Worm (Caenorhabditis elegans) whole organism, mixed stage, embryonic: Measurements from ENCODE around the gene F35H10.10.

Experiments
- M03D4.4 ChIP-seq: sonication (generic microtip); optimal IDR thresholded peaks from 2 replicates; lab custom pipeline; 2017; ENCODE audit warnings: mild to moderate bottlenecking, missing genetic modification characterization, missing compliant biosample characterization
- bed-3 ChIP-seq: fragments of 200-800 bp; sonication (Bioruptor generic); optimal IDR thresholded peaks from 3 replicates; lab custom pipeline; 2018; ENCODE audit warnings: mild to moderate bottlenecking, missing genetic modification characterization, moderate library complexity, missing compliant biosample characterization
- blmp-1 ChIP-seq: fragments of 150-350 bp; optimal IDR thresholded peaks from 2 replicates; lab custom pipeline; 2014; ENCODE audit warnings: missing biosample characterization, missing genetic modification characterization
- ceh-39 ChIP-seq: fragments of 150-350 bp; optimal IDR thresholded peaks from 2 replicates; lab custom pipeline; 2014; ENCODE audit warnings: missing biosample characterization, missing genetic modification characterization
- ceh-43 ChIP-seq: fragments of 200-800 bp; sonication (Bioruptor generic); optimal IDR thresholded peaks from 2 replicates; lab custom pipeline; 2018; ENCODE audit warnings: mild to moderate bottlenecking, missing genetic modification characterization, moderate library complexity, missing compliant biosample characterization
- ceh-83 ChIP-seq: fragments of 200-800 bp; sonication (Bioruptor generic); optimal IDR thresholded peaks from 2 replicates; lab custom pipeline; 2018; ENCODE audit warnings: mild to moderate bottlenecking, missing genetic modification characterization, missing compliant biosample characterization
- ces-1 ChIP-seq: fragments of 150-350 bp; optimal IDR thresholded peaks from 2 replicates; lab custom pipeline; 2014; ENCODE audit warnings: missing biosample characterization, missing genetic modification reagents, missing genetic modification characterization
- cnd-1 ChIP-seq: fragments of 200-800 bp; sonication (Bioruptor generic); optimal IDR thresholded peaks from 2 replicates; lab custom pipeline; 2018; ENCODE audit warnings: mild to moderate bottlenecking, missing genetic modification characterization, missing compliant biosample characterization
- drap-1 ChIP-seq: fragments of 200-800 bp; sonication (Bioruptor generic); optimal IDR thresholded peaks from 3 replicates; lab custom pipeline; 2018; ENCODE audit warnings: mild to moderate bottlenecking, missing genetic modification characterization, missing compliant biosample characterization
- elt-1 ChIP-seq: sonication (generic microtip); optimal IDR thresholded peaks from 2 replicates; lab custom pipeline; 2017; ENCODE audit warnings: missing genetic modification characterization, mild to moderate bottlenecking, missing compliant biosample characterization, antibody characterized with exemption, moderate library complexity, borderline replicate concordance; ENCODE audit not compliant: insufficient read depth
- elt-3 ChIP-seq: fragments of 150-350 bp; optimal IDR thresholded peaks from 2 replicates; lab custom pipeline; 2014; ENCODE audit warnings: missing biosample characterization, missing genetic modification characterization
- flh-1 ChIP-seq: fragments of 200-800 bp; sonication (Bioruptor generic); optimal IDR thresholded peaks from 2 replicates; lab custom pipeline; 2018; ENCODE audit warnings: mild to moderate bottlenecking, missing genetic modification characterization, moderate library complexity, missing compliant biosample characterization
- ham-2 ChIP-seq: fragments of 200-800 bp; sonication (Bioruptor generic); optimal IDR thresholded peaks from 2 replicates; lab custom pipeline; 2018; ENCODE audit warnings: mild to moderate bottlenecking, missing genetic modification characterization, missing compliant biosample characterization
- lin-13 ChIP-seq: fragments of 150-350 bp; optimal IDR thresholded peaks from 2 replicates; lab custom pipeline; 2014; ENCODE audit warnings: missing biosample characterization, missing genetic modification characterization
- lin-32 ChIP-seq: fragments of 200-800 bp; sonication (Bioruptor generic); optimal IDR thresholded peaks from 2 replicates; lab custom pipeline; 2018; ENCODE audit warnings: mild to moderate bottlenecking, missing genetic modification characterization, missing compliant biosample characterization
- lsy-2 ChIP-seq: fragments of 150-350 bp; optimal IDR thresholded peaks from 2 replicates; lab custom pipeline; 2014; ENCODE audit warnings: missing biosample characterization, missing genetic modification characterization
- mab-5 ChIP-seq: fragments of 150-350 bp; optimal IDR thresholded peaks from 2 replicates; lab custom pipeline; 2014; ENCODE audit warnings: missing biosample characterization, missing genetic modification characterization
- mep-1 ChIP-seq: fragments of 150-350 bp; optimal IDR thresholded peaks from 2 replicates; lab custom pipeline; 2017; ENCODE audit warnings: missing biosample characterization, missing genetic modification reagents, missing genetic modification characterization, inconsistent platforms
- nhr-12 ChIP-seq: fragments of 150-350 bp; optimal IDR thresholded peaks from 2 replicates; lab custom pipeline; 2014; ENCODE audit warnings: missing biosample characterization, missing genetic modification characterization
- nhr-2 ChIP-seq: fragments of 150-350 bp; optimal IDR thresholded peaks from 2 replicates; lab custom pipeline; 2014; ENCODE audit warnings: missing biosample characterization, missing genetic modification characterization
- nhr-237 ChIP-seq: fragments of 150-350 bp; optimal IDR thresholded peaks from 2 replicates; lab custom pipeline; 2014; ENCODE audit warnings: missing biosample characterization, missing genetic modification characterization
- nhr-28 ChIP-seq: fragments of 150-350 bp; optimal IDR thresholded peaks from 2 replicates; lab custom pipeline; 2014; ENCODE audit warnings: missing biosample characterization, missing genetic modification characterization
- nhr-76 ChIP-seq: sonication (generic microtip); optimal IDR thresholded peaks from 2 replicates; lab custom pipeline; 2017; ENCODE audit warnings: missing biosample characterization, missing genetic modification characterization
- sem-2 ChIP-seq: fragments of 200-800 bp; sonication (Bioruptor generic); optimal IDR thresholded peaks from 2 replicates; lab custom pipeline; 2018; ENCODE audit warnings: mild to moderate bottlenecking, missing genetic modification characterization, missing compliant biosample characterization
- snpc-4 ChIP-seq: fragments of 150-350 bp; optimal IDR thresholded peaks from 2 replicates; lab custom pipeline; 2014; ENCODE audit warnings: missing biosample characterization, missing genetic modification characterization
- tbx-8 ChIP-seq: fragments of 200-800 bp; sonication (Bioruptor generic); optimal IDR thresholded peaks from 2 replicates; lab custom pipeline; 2018; ENCODE audit warnings: mild to moderate bottlenecking, missing genetic modification characterization, moderate library complexity, missing compliant biosample characterization
- unc-120 ChIP-seq: sonication (generic microtip); optimal IDR thresholded peaks from 2 replicates; lab custom pipeline; 2017; ENCODE audit warnings: missing genetic modification characterization, missing compliant biosample characterization; ENCODE audit not compliant: poor library complexity, severe bottlenecking
- unc-39 ChIP-seq: fragments of 150-350 bp; optimal IDR thresholded peaks from 2 replicates; lab custom pipeline; 2014; ENCODE audit warnings: missing biosample characterization, missing genetic modification characterization
- unc-62 ChIP-seq: fragments of 150-350 bp; optimal IDR thresholded peaks from 2 replicates; lab custom pipeline; 2014; ENCODE audit warnings: missing biosample characterization, missing genetic modification reagents, missing genetic modification characterization
- zip-8 ChIP-seq: fragments of 150-350 bp; optimal IDR thresholded peaks from 2 replicates; lab custom pipeline; 2014; ENCODE audit warnings: missing biosample characterization, missing genetic modification characterization
- ztf-11 ChIP-seq: fragments of 150-350 bp; optimal IDR thresholded peaks from 2 replicates; lab custom pipeline; 2014; ENCODE audit warnings: missing biosample characterization, missing genetic modification characterization

Gene F35H10.10

ce11 chrIV:8312846-8313245, at the start of gene F35H10.10:
Gene F35H10.10, minus strand, starts transcription at chrIV:8312946.
- no peak for TF ChIP-seq ceh-39 (tag; lab: Kevin White, UChicago)
- TF ChIP-seq mep-1: no peak
- no peak for TF ChIP-seq mab-5 (tag; lab: Kevin White, UChicago)
- no peak for TF ChIP-seq zip-8 (tag; lab: Kevin White, UChicago)
- no peak for TF ChIP-seq nhr-28 (tag; lab: Kevin White, UChicago)

ce11 chrIV:8360817-8361216, 48.1 kb upstream of the F35H10.10 start, which contains the start of gene sqv-1:
Gene sqv-1, plus strand, starts transcription at chrIV:8361117.
- TF ChIP-seq tbx-8 (GFP tag; lab: Kevin White, UChicago) (no peak), elt-3 (no peak), nhr-76 (tag; lab: Kevin White, UChicago) (no peak), lin-32 (GFP tag; lab: Kevin White, UChicago) (no peak), blmp-1 (tag; lab: Kevin White, UChicago) (no peak), flh-1 (GFP tag; lab: Kevin White, UChicago) (no peak), ceh-43 (no peak), unc-120 (tag; lab: Kevin White, UChicago) (no peak), elt-1 (tag; lab: Kevin White, UChicago) (no peak), nhr-2 (tag; lab: Kevin White, UChicago) (no peak), M03D4.4 (tag; lab: Kevin White, UChicago) (no peak)

- TF ChIP-seq ces-1 (GFP tag; lab: Kevin White, UChicago) (peak; percentile 89), drap-1 (GFP tag; lab: Kevin White, UChicago) (no peak), bed-3 (GFP tag; lab: Kevin White, UChicago) (no peak), nhr-237 (tag; lab: Kevin White, UChicago) (peak; percentile 2), snpc-4 (tag; lab: Kevin White, UChicago) (no peak), nhr-28 (tag; lab: Kevin White, UChicago) (no peak), zip-8 (tag; lab: Kevin White, UChicago) (no peak), mep-1 (peak; percentile 27), unc-120 (tag; lab: Kevin White, UChicago) (no peak)
Observed at ce11 chrIV:8359716-8360407, 47.1 kb upstream of the F35H10.10 start, which contains the start of gene D2096.5. Gene D2096.5, minus strand, starts transcription at chrIV:8359766.

- no peak for TF ChIP-seq nhr-237 (tag; lab: Kevin White, UChicago)
- TF ChIP-seq mab-5 (tag; lab: Kevin White, UChicago): no peak
- TF ChIP-seq lsy-2: no peak
- no peak for TF ChIP-seq tbx-8 (GFP tag; lab: Kevin White, UChicago)
- TF ChIP-seq unc-39 (tag; lab: Kevin White, UChicago): no peak
- TF ChIP-seq ceh-43: no peak
- TF ChIP-seq elt-3: no peak
- no peak for TF ChIP-seq ces-1 (GFP tag; lab: Kevin White, UChicago)
- no peak for TF ChIP-seq elt-1 (tag; lab: Kevin White, UChicago)
- TF ChIP-seq ztf-11 (tag; lab: Kevin White, UChicago): no peak
- no peak for TF ChIP-seq drap-1 (GFP tag; lab: Kevin White, UChicago)
- TF ChIP-seq nhr-12 (tag; lab: Kevin White, UChicago): no peak
- no peak for TF ChIP-seq ceh-39 (tag; lab: Kevin White, UChicago)
Observed at ce11 chrIV:8358492-8358891, 45.7 kb upstream of the F35H10.10 start, which contains the start of gene D2096.13. Gene D2096.13, minus strand, starts transcription at chrIV:8358592.

ce11 chrIV:8357299-8357698, 44.6 kb upstream of the F35H10.10 start:
- TF ChIP-seq sem-2: no peak
- no peak for TF ChIP-seq nhr-237 (tag; lab: Kevin White, UChicago)
- no peak for TF ChIP-seq unc-62 (GFP tag; lab: Kevin White, UChicago)
- TF ChIP-seq cnd-1 (tag; lab: Kevin White, UChicago): no peak
- TF ChIP-seq drap-1 (GFP tag; lab: Kevin White, UChicago): no peak
- TF ChIP-seq lin-13: no peak
- no peak for TF ChIP-seq nhr-28 (tag; lab: Kevin White, UChicago)
- TF ChIP-seq mab-5 (tag; lab: Kevin White, UChicago): no peak
- TF ChIP-seq ceh-83 (GFP tag; lab: Kevin White, UChicago): no peak
- no peak for TF ChIP-seq zip-8 (tag; lab: Kevin White, UChicago)
- TF ChIP-seq nhr-76 (tag; lab: Kevin White, UChicago): no peak
- no peak for TF ChIP-seq flh-1 (GFP tag; lab: Kevin White, UChicago)
- no peak for TF ChIP-seq ham-2 (GFP tag; lab: Kevin White, UChicago)
- TF ChIP-seq unc-120 (tag; lab: Kevin White, UChicago): no peak
- TF ChIP-seq tbx-8 (GFP tag; lab: Kevin White, UChicago): no peak
- no peak for TF ChIP-seq ceh-39 (tag; lab: Kevin White, UChicago)
- no peak for TF ChIP-seq ces-1 (GFP tag; lab: Kevin White, UChicago)
